Worm (Caenorhabditis elegans): ENCODE results near the gene aman-2.

The aman-2 gene

ce11 chrV:11979673-11980561 lies 46.9 kb upstream of the aman-2 start, which contains the start of gene snr-4 (continued):
- peak; percentile 92 for TF ChIP-seq him-1 (tag; optimal IDR thresholded peaks at IDR 0.05)
- peak; percentile 76 for TF ChIP-seq Y53F4B.3 (GFP tag; IDR thresholded peaks at IDR 0.05)
- TF ChIP-seq hsf-1 (GFP tag; IDR thresholded peaks at IDR 0.05) = peak; percentile 53
- TF ChIP-seq dpff-1 (tag; optimal IDR thresholded peaks at IDR 0.05) = peak; percentile 83
- peak; percentile 87 for TF ChIP-seq tlf-1 (GFP tag; optimal IDR thresholded peaks at IDR 0.05)
- no peak for TF ChIP-seq ztf-25 (GFP tag; IDR thresholded peaks at IDR 0.05)
- TF ChIP-seq F37B4.10 (GFP tag; IDR thresholded peaks at IDR 0.05) = 0 out of 2 replicates have a peak, but pooled peaks have one; percentile 58
- peak; percentile 61 for TF ChIP-seq nhr-90 (tag; optimal IDR thresholded peaks at IDR 0.05)
- peak; percentile 48 for TF ChIP-seq T07F8.4 (tag; optimal IDR thresholded peaks at IDR 0.05)
- TF ChIP-seq T26A5.8 (tag; optimal IDR thresholded peaks at IDR 0.05) = no peak
- TF ChIP-seq hlh-12 (tag; optimal IDR thresholded peaks at IDR 0.05) = no peak
- TF ChIP-seq F33H1.4 (GFP tag; IDR thresholded peaks at IDR 0.05) = peak; percentile 78
- TF ChIP-seq tbx-9 (tag; optimal IDR thresholded peaks at IDR 0.05; ENCODE audit: borderline replicate concordance) = no peak
- 0 out of 2 replicates have a peak, but pooled peaks have one; percentile 6 for TF ChIP-seq aptf-3 (GFP tag; IDR thresholded peaks at IDR 0.05)
- TF ChIP-seq ceh-27 (GFP tag; optimal IDR thresholded peaks at IDR 0.05) = peak; percentile 76
- TF ChIP-seq F49E8.2 (tag; optimal IDR thresholded peaks at IDR 0.05; ENCODE audit: insufficient read depth) = peak; percentile 93
- TF ChIP-seq nhr-80 (tag; optimal IDR thresholded peaks at IDR 0.05) = peak; percentile 75
- peak; percentile 81 for TF ChIP-seq lsl-1 (GFP tag; optimal IDR thresholded peaks at IDR 0.05)
- TF ChIP-seq madf-8 (GFP tag; conservative IDR thresholded peaks at IDR 0.05) = peak; percentile 65
- peak; percentile 73 for TF ChIP-seq ZK185.1 (tag; optimal IDR thresholded peaks at IDR 0.05; ENCODE audit: poor library complexity, severe bottlenecking)
- TF ChIP-seq egrh-3 (GFP tag; IDR thresholded peaks at IDR 0.05) = peak; percentile 53; the same call in 1 of the 2 replicates
- peak; percentile 98 for TF ChIP-seq snpc-1.1 (tag; optimal IDR thresholded peaks at IDR 0.05; ENCODE audit: insufficient read depth)
- TF ChIP-seq unc-62 (GFP tag; optimal IDR thresholded peaks at IDR 0.05) = no peak
- no peak for TF ChIP-seq nfya-1 (tag; optimal IDR thresholded peaks at IDR 0.05; ENCODE audit: borderline replicate concordance, insufficient read depth)
- no peak for TF ChIP-seq mxl-1 (tag; optimal IDR thresholded peaks at IDR 0.05)
- TF ChIP-seq lir-1 (GFP tag; conservative IDR thresholded peaks at IDR 0.05) = peak; percentile 79
- TF ChIP-seq somi-1 (GFP tag; optimal IDR thresholded peaks at IDR 0.05) = peak; percentile 58
- TF ChIP-seq D2030.7 (GFP tag; IDR thresholded peaks at IDR 0.05) = peak; percentile 99
- peak in 2 of 3 experiments; percentile 65 to 79 for TF ChIP-seq lin-35 (GFP tag; optimal IDR thresholded peaks at IDR 0.05)
- TF ChIP-seq F23B12.7 (tag; optimal IDR thresholded peaks at IDR 0.05; ENCODE audit: insufficient read depth) = peak; percentile 68
- no peak for TF ChIP-seq zim-3 (tag; optimal IDR thresholded peaks at IDR 0.05)
- peak; percentile 80 for TF ChIP-seq ama-1 (optimal IDR thresholded peaks at IDR 0.05)
- no peak for TF ChIP-seq ama-1 (GFP tag; optimal IDR thresholded peaks at IDR 0.05)
- peak; percentile 93 for TF ChIP-seq mcd-1 (GFP tag; IDR thresholded peaks at IDR 0.05)
- peak; percentile 88 for TF ChIP-seq K12H6.12 (tag; optimal IDR thresholded peaks at IDR 0.05)
- peak; percentile 56 for TF ChIP-seq madf-10 (tag; optimal IDR thresholded peaks at IDR 0.05)
- TF ChIP-seq ztf-22 (GFP tag; optimal IDR thresholded peaks at IDR 0.05) = no peak
- TF ChIP-seq ccch-3 (GFP tag; optimal IDR thresholded peaks at IDR 0.05) = no peak
- no peak for TF ChIP-seq sdz-38 (tag; optimal IDR thresholded peaks at IDR 0.05)
- TF ChIP-seq tbp1 (GFP tag; optimal IDR thresholded peaks at IDR 0.05) = peak; percentile 81
- TF ChIP-seq ceh-100 (GFP tag; IDR thresholded peaks at IDR 0.05) = peak; percentile 85
- peak; percentile 67 for TF ChIP-seq athp-1 (tag; optimal IDR thresholded peaks at IDR 0.05)
- 0 out of 2 replicates have a peak, but pooled peaks have one; percentile 27 for TF ChIP-seq ceh-40 (GFP tag; IDR thresholded peaks at IDR 0.05)
- peak; percentile 55 for TF ChIP-seq efl-1 (GFP tag; optimal IDR thresholded peaks at IDR 0.05)
- no peak for TF ChIP-seq lag-1 (GFP tag; IDR thresholded peaks at IDR 0.05)
- peak; percentile 93 for TF ChIP-seq repo-1 (tag; optimal IDR thresholded peaks at IDR 0.05)
- TF ChIP-seq Y79H2A.3 (GFP tag; conservative IDR thresholded peaks at IDR 0.05) = peak; percentile 79
